Worm (Caenorhabditis elegans) whole organism, late embryonic: ENCODE results near the gene ins-8.
A peak's percentile ranks its signal among the peaks of the same experiment; 100 is the strongest.

ENCODE experiments used
- elt-2 ChIP-seq: sonication (generic microtip); optimal IDR thresholded peaks from 2 replicates; lab custom pipeline; 2016; ENCODE audit warnings: missing genetic modification reagents, missing genetic modification characterization, missing compliant biosample characterization
- lin-11 ChIP-seq: fragments of 200-800 bp; sonication (Bioruptor generic); optimal IDR thresholded peaks from 2 replicates; lab custom pipeline; 2018; ENCODE audit warnings: mild to moderate bottlenecking, missing genetic modification characterization, missing compliant biosample characterization
- nhr-11 ChIP-seq: fragments of 150-350 bp; optimal IDR thresholded peaks from 2 replicates; lab custom pipeline; 2014; ENCODE audit warnings: missing biosample characterization, missing genetic modification characterization

ce11 chrIV:9716490-9716889 is 35.7 kb upstream of the ins-8 start:
- TF ChIP-seq elt-2 (tag; lab: Kevin White, UChicago), result peak; percentile 33
- no peak for TF ChIP-seq lin-11 (tag; lab: Kevin White, UChicago)
- TF ChIP-seq nhr-11 (tag; lab: Kevin White, UChicago), result no peak
